In genomic region chr3R:11557492-11557965, dm6 we compare ENCODE assay signal across 4 fruit fly cellular contexts.
A peak's percentile ranks its signal among the peaks of the same experiment; 100 is the strongest.
TF ChIP-seq lines count a peak whose summit lies in the region.

Gene CG10898, plus strand, starts transcription at chr3R:11557776.

TF ChIP-seq in whole organism, adult, 20 proteins besides CTCF, POLR2A, EP300 and RAD21 (continued from another document):
- TF ChIP-seq ovo (GFP tag; optimal IDR thresholded peaks at IDR 0.05; lab: Kevin White, UChicago): peak; percentile 43
- peak; percentile 68 for TF ChIP-seq CG11617 (GFP tag; optimal IDR thresholded peaks at IDR 0.05; lab: Kevin White, UChicago)

TF ChIP-seq in whole organism, embryonic, 481 proteins besides CTCF, POLR2A, EP300 and RAD21 (continued from another document and continues in another):
- peak; percentile 88 for TF ChIP-seq Antp (GFP tag; optimal IDR thresholded peaks at IDR 0.05; lab: Kevin White, UChicago)
- TF ChIP-seq CG17359 (tag; optimal IDR thresholded peaks at IDR 0.05; lab: Kevin White, UChicago): peak; percentile 81
- peak; percentile 44 for TF ChIP-seq D19A (tag; optimal IDR thresholded peaks at IDR 0.05; lab: Kevin White, UChicago)
- TF ChIP-seq Ssrp (tag; optimal IDR thresholded peaks at IDR 0.05; lab: Kevin White, UChicago): peak; percentile 78
- TF ChIP-seq CG9932 (GFP tag; IDR thresholded peaks at IDR 0.05; lab: Robert Waterston, UW): peak; percentile 91
- TF ChIP-seq mld (GFP tag; IDR thresholded peaks at IDR 0.05; lab: Robert Waterston, UW; ENCODE audit: partially characterized antibody): no peak
- peak; percentile 70 for TF ChIP-seq CG10979 (tag; optimal IDR thresholded peaks at IDR 0.05; lab: Kevin White, UChicago)
- peak; percentile 85 for TF ChIP-seq Camta (GFP tag; optimal IDR thresholded peaks at IDR 0.05; lab: Kevin White, UChicago)
- TF ChIP-seq CG7745 (tag; optimal IDR thresholded peaks at IDR 0.05; lab: Kevin White, UChicago): no peak
- peak; percentile 26 for TF ChIP-seq CG34376 (GFP tag; optimal IDR thresholded peaks at IDR 0.05; lab: Kevin White, UChicago)
- peak; percentile 89 for TF ChIP-seq CoRest (tag; optimal IDR thresholded peaks at IDR 0.05; lab: Kevin White, UChicago)
- TF ChIP-seq sna (GFP tag; IDR thresholded peaks at IDR 0.05; lab: Robert Waterston, UW; ENCODE audit: partially characterized antibody): peak; percentile 11; the same call in 1 of the 2 replicates
- TF ChIP-seq Oli (tag; optimal IDR thresholded peaks at IDR 0.05; lab: Kevin White, UChicago): peak; percentile 60
- peak; percentile 67 for TF ChIP-seq Max (GFP tag; optimal IDR thresholded peaks at IDR 0.05; lab: Kevin White, UChicago)
- TF ChIP-seq CG5245 (GFP tag; optimal IDR thresholded peaks at IDR 0.05; lab: Kevin White, UChicago): peak; percentile 63
- TF ChIP-seq Neu2 (GFP tag; optimal IDR thresholded peaks at IDR 0.05; lab: Kevin White, UChicago; ENCODE audit: borderline replicate concordance): peak; percentile 68
- peak; percentile 80 for TF ChIP-seq CG6272 (GFP tag; IDR thresholded peaks at IDR 0.05; lab: Robert Waterston, UW)
- peak; percentile 38 for TF ChIP-seq CG9437 (GFP tag; optimal IDR thresholded peaks at IDR 0.05; lab: Kevin White, UChicago)
- peak; percentile 60 for TF ChIP-seq CG4328 (GFP tag; optimal IDR thresholded peaks at IDR 0.05; lab: Kevin White, UChicago)
- TF ChIP-seq CG9215 (GFP tag; IDR thresholded peaks at IDR 0.05; lab: Robert Waterston, UW): peak; percentile 76
- TF ChIP-seq sima (GFP tag; optimal IDR thresholded peaks at IDR 0.05; lab: Kevin White, UChicago): peak; percentile 13
- peak; percentile 14 for TF ChIP-seq pros (GFP tag; optimal IDR thresholded peaks at IDR 0.05; lab: Kevin White, UChicago)
- TF ChIP-seq CG33213 (GFP tag; optimal IDR thresholded peaks at IDR 0.05; lab: Kevin White, UChicago): peak; percentile 85
- TF ChIP-seq CG3163 (GFP tag; optimal IDR thresholded peaks at IDR 0.05; lab: Kevin White, UChicago): peak; percentile 65
- peak; percentile 37 for TF ChIP-seq Deaf1 (tag; optimal IDR thresholded peaks at IDR 0.05; lab: Kevin White, UChicago)
- TF ChIP-seq chinmo (GFP tag; IDR thresholded peaks at IDR 0.05; lab: Robert Waterston, UW; ENCODE audit: partially characterized antibody): 0 out of 4 replicates have a peak, but pooled peaks have one; percentile 48
- TF ChIP-seq CG10274 (GFP tag; optimal IDR thresholded peaks at IDR 0.05; lab: Kevin White, UChicago): peak; percentile 32
- TF ChIP-seq zfh2 (GFP tag; optimal IDR thresholded peaks at IDR 0.05; lab: Kevin White, UChicago): peak; percentile 85
- peak; percentile 87 for TF ChIP-seq sisA (GFP tag; IDR thresholded peaks at IDR 0.05; lab: Robert Waterston, UW)
- peak; percentile 80 for TF ChIP-seq CG1024 (GFP tag; IDR thresholded peaks at IDR 0.05; lab: Robert Waterston, UW)
- TF ChIP-seq CG8924 (tag; optimal IDR thresholded peaks at IDR 0.05; lab: Kevin White, UChicago): peak; percentile 81
- peak; percentile 47; the same call in 1 of the 2 replicates for TF ChIP-seq danr (GFP tag; IDR thresholded peaks at IDR 0.05; lab: Robert Waterston, UW)
- peak; percentile 43 for TF ChIP-seq Adf1 (GFP tag; IDR thresholded peaks at IDR 0.05; lab: Robert Waterston, UW)
- TF ChIP-seq chif (GFP tag; optimal IDR thresholded peaks at IDR 0.05; lab: Kevin White, UChicago): peak; percentile 80 to 89
- peak; percentile 33 for TF ChIP-seq TFAM (GFP tag; optimal IDR thresholded peaks at IDR 0.05; lab: Kevin White, UChicago)
- TF ChIP-seq ken (GFP tag; IDR thresholded peaks at IDR 0.05; lab: Robert Waterston, UW): peak; percentile 91
- TF ChIP-seq gsb (GFP tag; IDR thresholded peaks at IDR 0.05; lab: Robert Waterston, UW): peak; percentile 79
- TF ChIP-seq Atf6 (GFP tag; IDR thresholded peaks at IDR 0.05; lab: Robert Waterston, UW): peak; percentile 87
- peak; percentile 36 for TF ChIP-seq scrt (GFP tag; optimal IDR thresholded peaks at IDR 0.05; lab: Kevin White, UChicago)
- TF ChIP-seq CG6689 (GFP tag; IDR thresholded peaks at IDR 0.05; lab: Robert Waterston, UW): peak; percentile 82
- peak; percentile 71 for TF ChIP-seq CG11696 (GFP tag; IDR thresholded peaks at IDR 0.05; lab: Robert Waterston, UW)

TF ChIP-seq in whole organism, prepupa, 60 proteins besides CTCF, POLR2A, EP300 and RAD21 (continued from another document):
- TF ChIP-seq CG34406 (GFP tag; optimal IDR thresholded peaks at IDR 0.05; lab: Kevin White, UChicago) (peak; percentile 58), Sox102F (GFP tag; optimal IDR thresholded peaks at IDR 0.05; lab: Kevin White, UChicago) (peak; percentile 59), ss (GFP tag; optimal IDR thresholded peaks at IDR 0.05; lab: Kevin White, UChicago) (peak in 1 of 2 experiments; percentile 43), fkh (GFP tag; optimal IDR thresholded peaks at IDR 0.05; lab: Kevin White, UChicago) (peak; percentile 99), spab (GFP tag; optimal IDR thresholded peaks at IDR 0.05; lab: Kevin White, UChicago) (peak; percentile 10), Sox14 (GFP tag; optimal IDR thresholded peaks at IDR 0.05; lab: Kevin White, UChicago) (peak; percentile 82), cyc (GFP tag; optimal IDR thresholded peaks at IDR 0.05; lab: Kevin White, UChicago) (peak; percentile 84), Lpt (GFP tag; optimal IDR thresholded peaks at IDR 0.05; lab: Kevin White, UChicago) (peak; percentile 59), Blimp-1 (GFP tag; optimal IDR thresholded peaks at IDR 0.05; lab: Kevin White, UChicago) (peak; percentile 22), CG11294 (GFP tag; IDR thresholded peaks at IDR 0.05; lab: Robert Waterston, UW) (peak; percentile 78), Eip93F (GFP tag; optimal IDR thresholded peaks at IDR 0.05; lab: Kevin White, UChicago) (no peak), salr (GFP tag; optimal IDR thresholded peaks at IDR 0.05; lab: Kevin White, UChicago) (peak; percentile 39 to 47), Eip75B (GFP tag; optimal IDR thresholded peaks at IDR 0.05; lab: Kevin White, UChicago) (peak; percentile 74), CG6276 (GFP tag; optimal IDR thresholded peaks at IDR 0.05; lab: Kevin White, UChicago) (peak; percentile 8), eg (GFP tag; IDR thresholded peaks at IDR 0.05; lab: Robert Waterston, UW) (peak; percentile 90), CG11902 (GFP tag; optimal IDR thresholded peaks at IDR 0.05; lab: Kevin White, UChicago) (peak; percentile 68), CG6808 (GFP tag; optimal IDR thresholded peaks at IDR 0.05; lab: Kevin White, UChicago) (peak; percentile 58), CG6163 (GFP tag; IDR thresholded peaks at IDR 0.05; lab: Robert Waterston, UW) (peak; percentile 84), CG31627 (GFP tag; optimal IDR thresholded peaks at IDR 0.05; lab: Kevin White, UChicago) (peak; percentile 88), Ets96B (tag; optimal IDR thresholded peaks at IDR 0.05; lab: Kevin White, UChicago) (peak; percentile 69), net (GFP tag; optimal IDR thresholded peaks at IDR 0.05; lab: Kevin White, UChicago) (peak; percentile 61), achi (GFP tag; optimal IDR thresholded peaks at IDR 0.05; lab: Kevin White, UChicago) (peak; percentile 70), CG1621 (tag; optimal IDR thresholded peaks at IDR 0.05; lab: Kevin White, UChicago) (peak; percentile 45), CG4318 (GFP tag; optimal IDR thresholded peaks at IDR 0.05; lab: Kevin White, UChicago) (peak; percentile 46), topi (GFP tag; optimal IDR thresholded peaks at IDR 0.05; lab: Kevin White, UChicago) (peak; percentile 76), Smox (GFP tag; optimal IDR thresholded peaks at IDR 0.05; lab: Kevin White, UChicago) (peak; percentile 68), Hr4 (GFP tag; optimal IDR thresholded peaks at IDR 0.05; lab: Kevin White, UChicago) (peak; percentile 86), acj6 (GFP tag; optimal IDR thresholded peaks at IDR 0.05; lab: Kevin White, UChicago) (peak; percentile 76), Eip78C (GFP tag; lab: Kevin White, UChicago) (peak; percentile 90), lz (GFP tag; optimal IDR thresholded peaks at IDR 0.05; lab: Kevin White, UChicago) (peak; percentile 82), CG15336 (GFP tag; IDR thresholded peaks at IDR 0.05; lab: Robert Waterston, UW) (peak; percentile 59), Hr39 (GFP tag; optimal IDR thresholded peaks at IDR 0.05; lab: Kevin White, UChicago) (peak; percentile 86), pdm3 (GFP tag; optimal IDR thresholded peaks at IDR 0.05; lab: Kevin White, UChicago) (peak; percentile 86), vri (GFP tag; optimal IDR thresholded peaks at IDR 0.05; lab: Kevin White, UChicago) (peak; percentile 31), CG11762 (GFP tag; optimal IDR thresholded peaks at IDR 0.05; lab: Kevin White, UChicago; ENCODE audit: insufficient read depth) (peak; percentile 54), CG10631 (GFP tag; optimal IDR thresholded peaks at IDR 0.05; lab: Kevin White, UChicago) (peak; percentile 78), CG8119 (GFP tag; IDR thresholded peaks at IDR 0.05; lab: Robert Waterston, UW) (peak; percentile 80), OdsH (GFP tag; optimal IDR thresholded peaks at IDR 0.05; lab: Kevin White, UChicago) (peak; percentile 73), Sox15 (GFP tag; optimal IDR thresholded peaks at IDR 0.05; lab: Kevin White, UChicago) (peak; percentile 71), CG6792 (GFP tag; optimal IDR thresholded peaks at IDR 0.05; lab: Kevin White, UChicago) (peak; percentile 59), CG32006 (GFP tag; optimal IDR thresholded peaks at IDR 0.05; lab: Kevin White, UChicago) (peak; percentile 72)

TF ChIP-seq in whole organism, wandering third instar larva, 38 proteins besides CTCF, POLR2A, EP300 and RAD21 (continued from another document):
- peak; percentile 99 for TF ChIP-seq fru (GFP tag; optimal IDR thresholded peaks at IDR 0.05; lab: Kevin White, UChicago)
- peak; percentile 68 for TF ChIP-seq Jra (GFP tag; optimal IDR thresholded peaks at IDR 0.05; lab: Kevin White, UChicago)
- TF ChIP-seq dsf (GFP tag; optimal IDR thresholded peaks at IDR 0.05; lab: Kevin White, UChicago; ENCODE audit: borderline replicate concordance): peak; percentile 59
- peak; percentile 36 for TF ChIP-seq CG9705 (GFP tag; optimal IDR thresholded peaks at IDR 0.05; lab: Kevin White, UChicago)
- no peak for TF ChIP-seq pan (optimal IDR thresholded peaks at IDR 0.05; lab: Kevin White, UChicago)
- peak in 1 of 2 experiments; percentile 82 for TF ChIP-seq foxo (GFP tag; optimal IDR thresholded peaks at IDR 0.05; lab: Kevin White, UChicago)
- TF ChIP-seq dl (GFP tag; optimal IDR thresholded peaks at IDR 0.05; lab: Kevin White, UChicago; ENCODE audit: insufficient read depth in 1 of 2, partially characterized antibody in 2 of 2): peak in 1 of 2 experiments; percentile 52
- peak; percentile 24 for TF ChIP-seq GATAd (GFP tag; optimal IDR thresholded peaks at IDR 0.05; lab: Kevin White, UChicago)
- peak; percentile 79 for TF ChIP-seq h (GFP tag; optimal IDR thresholded peaks at IDR 0.05; lab: Kevin White, UChicago)
